Worm (Caenorhabditis elegans) whole organism, L1 larva: Measurements from ENCODE around the gene msp-74.

Source experiments
- C16A3.4 ChIP-seq: fragments of 150-350 bp; optimal IDR thresholded peaks from 2 replicates; lab custom pipeline; 2014; ENCODE audit warnings: missing biosample characterization, missing genetic modification characterization
- C34B4.2 ChIP-seq: sonication (generic microtip); optimal IDR thresholded peaks from 2 replicates; lab custom pipeline; 2017; ENCODE audit warnings: mild to moderate bottlenecking, missing genetic modification characterization, missing compliant biosample characterization
- Y116A8C.19 ChIP-seq: sonication (generic microtip); optimal IDR thresholded peaks from 2 replicates; lab custom pipeline; 2016; ENCODE audit warnings: missing compliant biosample characterization, missing genetic modification characterization, borderline replicate concordance
- aha-1 ChIP-seq: fragments of 150-350 bp; optimal IDR thresholded peaks from 2 replicates; lab custom pipeline; 2014; ENCODE audit warnings: missing biosample characterization, missing genetic modification characterization
- alr-1 ChIP-seq: fragments of 200-800 bp; sonication (Bioruptor generic); optimal IDR thresholded peaks from 2 replicates; lab custom pipeline; 2018; ENCODE audit warnings: borderline replicate concordance, mild to moderate bottlenecking, missing genetic modification characterization, missing compliant biosample characterization
- ama-1 ChIP-seq: fragments of 150-350 bp; optimal IDR thresholded peaks from 2 replicates; lab custom pipeline; 2014
- blmp-1 ChIP-seq: fragments of 150-350 bp; optimal IDR thresholded peaks from 2 replicates; lab custom pipeline; 2014; ENCODE audit warnings: missing biosample characterization, missing genetic modification characterization
- ceh-63 ChIP-seq: fragments of 200-800 bp; sonication (Bioruptor generic); optimal IDR thresholded peaks from 2 replicates; lab custom pipeline; 2018; ENCODE audit warnings: mild to moderate bottlenecking, missing genetic modification characterization, missing compliant biosample characterization
- ceh-8 ChIP-seq: fragments of 200-800 bp; sonication (Bioruptor generic); optimal IDR thresholded peaks from 2 replicates; lab custom pipeline; 2018; ENCODE audit warnings: mild to moderate bottlenecking, missing genetic modification characterization, moderate library complexity, missing compliant biosample characterization
- ceh-82 ChIP-seq, 3 experiments: fragments of 150-350 bp in 1 of 3; sonication (generic microtip) in 2 of 3; optimal IDR thresholded peaks; 2 replicates each; lab custom pipeline; 2014 to 2017; ENCODE audit warnings: missing biosample characterization in 3 of 3, missing genetic modification characterization in 3 of 3
- ceh-88 ChIP-seq: fragments of 200-800 bp; sonication (Bioruptor generic); IDR thresholded peaks from 2 replicates; pipeline ENCODE4 v1.3.6; 2022; ENCODE audit warnings: missing genetic modification characterization, missing compliant biosample characterization
- ceh-90 ChIP-seq: sonication (generic microtip); optimal IDR thresholded peaks from 2 replicates; lab custom pipeline; 2016; ENCODE audit warnings: missing genetic modification characterization, missing compliant biosample characterization
- dpl-1 ChIP-seq, 3 experiments: fragments of 150-350 bp in 2 of 3; sonication (generic microtip) in 1 of 3; optimal IDR thresholded peaks; 2 replicates each; lab custom pipeline; 2014 to 2017; ENCODE audit warnings: missing biosample characterization in 3 of 3, missing genetic modification characterization in 3 of 3, missing genetic modification reagents in 3 of 3
- dsc-1 ChIP-seq: sonication (generic microtip); optimal IDR thresholded peaks from 2 replicates; lab custom pipeline; 2016; ENCODE audit warnings: mild to moderate bottlenecking, missing genetic modification characterization, missing compliant biosample characterization
- egl-27 ChIP-seq, 2 experiments: fragments of 150-350 bp in 1 of 2; sonication (generic microtip); optimal IDR thresholded peaks; 3 replicates each; lab custom pipeline; 2017 to 2018; ENCODE audit warnings: missing biosample characterization in 2 of 2, missing genetic modification characterization in 2 of 2, missing genetic modification reagents in 2 of 2
- elt-2 ChIP-seq: sonication (generic microtip); optimal IDR thresholded peaks from 2 replicates; lab custom pipeline; 2016; ENCODE audit warnings: missing genetic modification characterization, mild to moderate bottlenecking, inconsistent platforms, missing compliant biosample characterization, missing genetic modification reagents
- elt-3 ChIP-seq, 6 experiments: fragments of 150-350 bp in 1 of 6; sonication (generic microtip); optimal IDR thresholded peaks; 2 replicates each; lab custom pipeline; 2017 to 2018; ENCODE audit warnings: missing biosample characterization in 6 of 6, missing genetic modification characterization in 6 of 6, inconsistent platforms in 1 of 6
- ets-5 ChIP-seq: fragments of 200-800 bp; sonication (Bioruptor generic); IDR thresholded peaks from 2 replicates; pipeline ENCODE4 v1.3.6; 2022; ENCODE audit warnings: missing genetic modification characterization, missing compliant biosample characterization
- fkh-10 ChIP-seq: sonication (generic microtip); optimal IDR thresholded peaks from 2 replicates; lab custom pipeline; 2017; ENCODE audit warnings: missing biosample characterization, missing genetic modification reagents, missing genetic modification characterization
- fkh-8 ChIP-seq: sonication (generic microtip); optimal IDR thresholded peaks from 2 replicates; lab custom pipeline; 2016; ENCODE audit warnings: mild to moderate bottlenecking, missing genetic modification characterization, missing compliant biosample characterization
- grh-1 ChIP-seq: fragments of 200-800 bp; sonication (Bioruptor generic); IDR thresholded peaks from 2 replicates; pipeline ENCODE4 v1.3.6; 2022; ENCODE audit warnings: missing genetic modification reagents, missing genetic modification characterization, missing compliant biosample characterization
- irx-1 ChIP-seq: sonication (generic microtip); optimal IDR thresholded peaks from 2 replicates; lab custom pipeline; 2016; ENCODE audit warnings: missing genetic modification characterization, missing compliant biosample characterization
- isw-1 ChIP-seq: fragments of 200-800 bp; sonication (Bioruptor generic); IDR thresholded peaks from 2 replicates; pipeline ENCODE4 v1.3.6; 2022; ENCODE audit warnings: missing genetic modification characterization, missing compliant biosample characterization
- lin-14 ChIP-seq: fragments of 200-800 bp; sonication (Bioruptor generic); optimal IDR thresholded peaks from 2 replicates; lab custom pipeline; 2018; ENCODE audit warnings: mild to moderate bottlenecking, missing genetic modification characterization, moderate library complexity, missing compliant biosample characterization
- lin-35 ChIP-seq, 2 experiments: fragments of 150-350 bp; optimal IDR thresholded peaks; 2 replicates each; lab custom pipeline; 2014; ENCODE audit warnings: missing biosample characterization in 2 of 2, missing genetic modification characterization in 2 of 2, missing genetic modification reagents in 2 of 2
- lin-39 ChIP-seq: fragments of 150-350 bp; optimal IDR thresholded peaks from 2 replicates; lab custom pipeline; 2014; ENCODE audit warnings: missing biosample characterization, missing genetic modification reagents, missing genetic modification characterization
- lir-3 ChIP-seq: sonication (generic microtip); optimal IDR thresholded peaks from 2 replicates; lab custom pipeline; 2016; ENCODE audit warnings: mild to moderate bottlenecking, missing genetic modification characterization, moderate library complexity, missing compliant biosample characterization; ENCODE audit not compliant: poor library complexity
- mab-9 ChIP-seq: fragments of 200-800 bp; sonication (Bioruptor generic); IDR thresholded peaks from 2 replicates; pipeline ENCODE4 v1.3.6; 2022; ENCODE audit warnings: missing genetic modification reagents, missing genetic modification characterization, missing compliant biosample characterization
- mef-2 ChIP-seq: fragments of 150-350 bp; optimal IDR thresholded peaks from 2 replicates; lab custom pipeline; 2014; ENCODE audit warnings: missing biosample characterization, missing genetic modification characterization
- mep-1 ChIP-seq: fragments of 150-350 bp; optimal IDR thresholded peaks from 2 replicates; lab custom pipeline; 2014; ENCODE audit warnings: missing biosample characterization, missing genetic modification characterization
- nhr-12 ChIP-seq: sonication (generic microtip); optimal IDR thresholded peaks from 2 replicates; lab custom pipeline; 2017; ENCODE audit warnings: missing biosample characterization, missing genetic modification characterization
- nhr-20 ChIP-seq: sonication (generic microtip); optimal IDR thresholded peaks from 2 replicates; lab custom pipeline; 2016; ENCODE audit warnings: mild to moderate bottlenecking, missing genetic modification characterization, missing compliant biosample characterization
- nhr-237 ChIP-seq: fragments of 150-350 bp; optimal IDR thresholded peaks from 2 replicates; lab custom pipeline; 2014; ENCODE audit warnings: missing biosample characterization, missing genetic modification characterization
- nhr-28 ChIP-seq: fragments of 150-350 bp; optimal IDR thresholded peaks from 2 replicates; lab custom pipeline; 2014; ENCODE audit warnings: missing biosample characterization, missing genetic modification characterization
- nhr-77 ChIP-seq: fragments of 150-350 bp; optimal IDR thresholded peaks from 2 replicates; lab custom pipeline; 2014; ENCODE audit warnings: missing biosample characterization, missing genetic modification characterization
- nhr-85 ChIP-seq: sonication (generic microtip); peaks from one replicate; lab custom pipeline; 2016; ENCODE audit warnings: missing genetic modification characterization, inconsistent platforms, missing compliant biosample characterization
- nhr-90 ChIP-seq: sonication (generic microtip); optimal IDR thresholded peaks from 2 replicates; lab custom pipeline; 2016; ENCODE audit warnings: mild to moderate bottlenecking, missing genetic modification characterization, missing compliant biosample characterization; ENCODE audit not compliant: poor library complexity
- pag-3 ChIP-seq: sonication (generic microtip); optimal IDR thresholded peaks from 2 replicates; lab custom pipeline; 2017; ENCODE audit warnings: missing genetic modification characterization, mild to moderate bottlenecking, missing compliant biosample characterization, antibody characterized with exemption, borderline replicate concordance; ENCODE audit not compliant: insufficient read depth
- pax-3 ChIP-seq: fragments of 200-800 bp; sonication (Bioruptor generic); optimal IDR thresholded peaks from 2 replicates; lab custom pipeline; 2018; ENCODE audit warnings: mild to moderate bottlenecking, missing genetic modification characterization, moderate library complexity, missing compliant biosample characterization
- pqm-1 ChIP-seq: sonication (generic microtip); optimal IDR thresholded peaks from 3 replicates; lab custom pipeline; 2017; ENCODE audit warnings: missing biosample characterization, missing genetic modification characterization
- snpc-4 ChIP-seq: fragments of 150-350 bp; optimal IDR thresholded peaks from 2 replicates; lab custom pipeline; 2014; ENCODE audit warnings: missing biosample characterization, missing genetic modification characterization
- snu-23 ChIP-seq: sonication (generic microtip); optimal IDR thresholded peaks from 2 replicates; lab custom pipeline; 2016; ENCODE audit warnings: missing genetic modification characterization, missing compliant biosample characterization
- sox-4 ChIP-seq: sonication (generic microtip); optimal IDR thresholded peaks from 2 replicates; lab custom pipeline; 2016; ENCODE audit warnings: missing genetic modification characterization, missing compliant biosample characterization
- sptf-1 ChIP-seq: fragments of 150-350 bp; optimal IDR thresholded peaks from 2 replicates; lab custom pipeline; 2014; ENCODE audit warnings: missing biosample characterization, missing genetic modification characterization
- sup-37 ChIP-seq: fragments of 200-800 bp; sonication (Bioruptor generic); optimal IDR thresholded peaks from 2 replicates; lab custom pipeline; 2018; ENCODE audit warnings: mild to moderate bottlenecking, missing genetic modification characterization, missing compliant biosample characterization
- swsn-7 ChIP-seq: sonication (generic microtip); optimal IDR thresholded peaks from 2 replicates; lab custom pipeline; 2016; ENCODE audit warnings: missing genetic modification characterization, missing compliant biosample characterization
- tlp-1 ChIP-seq: fragments of 150-350 bp; optimal IDR thresholded peaks from 2 replicates; lab custom pipeline; 2014; ENCODE audit warnings: missing biosample characterization, missing genetic modification characterization
- unc-30 ChIP-seq: sonication (generic microtip); optimal IDR thresholded peaks from 2 replicates; lab custom pipeline; 2017; ENCODE audit warnings: missing biosample characterization, missing genetic modification characterization
- unc-86 ChIP-seq: sonication (generic microtip); optimal IDR thresholded peaks from 2 replicates; lab custom pipeline; 2016; ENCODE audit warnings: missing genetic modification characterization, missing compliant biosample characterization
- vab-15 ChIP-seq: sonication (generic microtip); optimal IDR thresholded peaks from 2 replicates; lab custom pipeline; 2017; ENCODE audit warnings: missing genotype, mild to moderate bottlenecking, missing genetic modification characterization, missing compliant biosample characterization
- zag-1 ChIP-seq: fragments of 150-350 bp; optimal IDR thresholded peaks from 2 replicates; lab custom pipeline; 2014; ENCODE audit warnings: missing biosample characterization, missing genetic modification characterization
- zip-4 ChIP-seq: fragments of 200-800 bp; sonication (Bioruptor generic); optimal IDR thresholded peaks from 2 replicates; lab custom pipeline; 2018; ENCODE audit warnings: mild to moderate bottlenecking, missing genetic modification characterization, moderate library complexity, missing compliant biosample characterization
- ztf-11 ChIP-seq, 2 experiments: sonication (generic microtip); optimal IDR thresholded peaks; 2 replicates each; lab custom pipeline; 2016 to 2017; ENCODE audit warnings: missing genetic modification characterization in 2 of 2, missing biosample characterization in 1 of 2, missing compliant biosample characterization in 1 of 2

msp-74 gene

ce11 chrII:5105020-5105419 lies 10.1 kb downstream of the msp-74 start (continued):
- peak; percentile 43 to 78 (median 52) for TF ChIP-seq ceh-82 (tag; optimal IDR thresholded peaks at IDR 0.05; lab: Kevin White, UChicago)
- no peak for TF ChIP-seq ceh-90 (tag; lab: Kevin White, UChicago)
- no peak for TF ChIP-seq sptf-1 (tag; lab: Kevin White, UChicago)
- TF ChIP-seq snpc-4 (tag; lab: Kevin White, UChicago), result peak; percentile 37
- peak; percentile 41 for TF ChIP-seq unc-86 (tag; lab: Kevin White, UChicago)
- TF ChIP-seq egl-27 (tag; optimal IDR thresholded peaks at IDR 0.05; lab: Kevin White, UChicago), result peak in 1 of 2 experiments; percentile 31
- TF ChIP-seq C16A3.4 (tag; lab: Kevin White, UChicago), result peak; percentile 86
- no peak for TF ChIP-seq pag-3 (tag; lab: Kevin White, UChicago)
- no peak for TF ChIP-seq nhr-28 (tag; lab: Kevin White, UChicago)
- TF ChIP-seq dsc-1 (tag; lab: Kevin White, UChicago), result peak; percentile 75
- TF ChIP-seq ceh-88, result peak; percentile 30; the same call in 1 of the 2 replicates
- TF ChIP-seq zip-4 (GFP tag; lab: Kevin White, UChicago), result no peak
- peak in 3 of 6 experiments; percentile 15 to 50 (median 19) for TF ChIP-seq elt-3 (tag; optimal IDR thresholded peaks at IDR 0.05; lab: Kevin White, UChicago)
- TF ChIP-seq aha-1, result no peak
- no peak for TF ChIP-seq nhr-12 (tag; lab: Kevin White, UChicago)
- peak in 1 of 2 experiments; percentile 32 for TF ChIP-seq ztf-11 (tag; optimal IDR thresholded peaks at IDR 0.05; lab: Kevin White, UChicago)
- no peak for TF ChIP-seq grh-1 (GFP tag; lab: Robert Waterston, UW)
- peak; percentile 59 for TF ChIP-seq lir-3
- TF ChIP-seq nhr-237 (tag; lab: Kevin White, UChicago), result no peak
- peak; percentile 63 for TF ChIP-seq swsn-7 (tag; lab: Kevin White, UChicago)
- TF ChIP-seq ets-5 (GFP tag; lab: Robert Waterston, UW), result no peak
- TF ChIP-seq nhr-85, result peak; percentile 74
- TF ChIP-seq nhr-20 (tag; lab: Kevin White, UChicago), result peak; percentile 72
- peak; percentile 78 for TF ChIP-seq nhr-90 (tag; lab: Kevin White, UChicago)
- TF ChIP-seq alr-1, result no peak
- no peak for TF ChIP-seq lin-39
- TF ChIP-seq fkh-10 (GFP tag; lab: Kevin White, UChicago), result peak; percentile 51
- no peak for TF ChIP-seq pqm-1
- TF ChIP-seq lin-35 (GFP tag; optimal IDR thresholded peaks at IDR 0.05; lab: Kevin White, UChicago), result peak; percentile 60 to 82
- TF ChIP-seq mep-1 (tag; lab: Kevin White, UChicago), result peak; percentile 78
- peak; percentile 5 for TF ChIP-seq irx-1
- peak; percentile 32 for TF ChIP-seq pax-3 (tag; lab: Kevin White, UChicago)
- TF ChIP-seq dpl-1 (GFP tag; optimal IDR thresholded peaks at IDR 0.05; lab: Kevin White, UChicago), result peak in 2 of 3 experiments; percentile 57 to 68
- TF ChIP-seq blmp-1 (tag; lab: Kevin White, UChicago), result peak; percentile 29
- TF ChIP-seq Y116A8C.19, result no peak
- peak; percentile 60 for TF ChIP-seq ama-1 (lab: Kevin White, UChicago)
- 0 out of 2 replicates have a peak, but pooled peaks have one; percentile 38 for TF ChIP-seq mab-9 (GFP tag; lab: Robert Waterston, UW)
- TF ChIP-seq zag-1, result no peak
- no peak for TF ChIP-seq tlp-1
- TF ChIP-seq sup-37, result no peak
- peak; percentile 60 for TF ChIP-seq lin-14 (GFP tag; lab: Kevin White, UChicago)
- TF ChIP-seq C34B4.2 (tag; lab: Kevin White, UChicago), result no peak
- no peak for TF ChIP-seq mef-2 (tag; lab: Kevin White, UChicago)
- peak; percentile 8 for TF ChIP-seq sox-4
- no peak for TF ChIP-seq unc-30 (tag; lab: Kevin White, UChicago)
- TF ChIP-seq isw-1 (GFP tag; lab: Robert Waterston, UW), result no peak
- peak; percentile 34 for TF ChIP-seq vab-15 (tag; lab: Kevin White, UChicago)
- TF ChIP-seq ceh-63 (GFP tag; lab: Kevin White, UChicago), result no peak
- TF ChIP-seq fkh-8 (tag; lab: Kevin White, UChicago), result peak; percentile 68
- TF ChIP-seq elt-2 (tag; lab: Kevin White, UChicago), result peak; percentile 79
- TF ChIP-seq snu-23 (GFP tag; lab: Kevin White, UChicago), result peak; percentile 76
- no peak for TF ChIP-seq ceh-8
- TF ChIP-seq nhr-77 (tag; lab: Kevin White, UChicago), result peak; percentile 68
